Fruit fly (Drosophila melanogaster) whole organism, embryonic: ENCODE measurements around the gene CG16749.

Source experiments
- CG11504 ChIP-seq: fragments of 200-800 bp; sonication (Bioruptor generic); optimal IDR thresholded peaks from 3 replicates; lab custom pipeline; 2019; ENCODE audit warnings: missing biosample characterization, mild to moderate bottlenecking, missing genetic modification characterization, moderate library complexity
- CG3281 ChIP-seq: fragments of 200-800 bp; sonication (Bioruptor generic); optimal IDR thresholded peaks from 3 replicates; lab custom pipeline; 2017; ENCODE audit warnings: missing biosample characterization, mild to moderate bottlenecking, missing genetic modification characterization
- mld ChIP-seq: fragments of 200-800 bp; sonication (Bioruptor generic); IDR thresholded peaks from 3 replicates; pipeline ENCODE4 v1.3.6; 2022; ENCODE audit warnings: missing biosample characterization, missing genetic modification characterization; ENCODE audit not compliant: partially characterized antibody
- pho ChIP-seq: fragments of 200-800 bp; sonication (Bioruptor generic); optimal IDR thresholded peaks from 2 replicates; lab custom pipeline; 2016; ENCODE audit warnings: missing biosample characterization, missing genetic modification characterization
- scrt ChIP-seq: fragments of 200-800 bp; sonication (Bioruptor generic); optimal IDR thresholded peaks from 2 replicates; lab custom pipeline; 2018; ENCODE audit warnings: missing biosample characterization, mild to moderate bottlenecking, missing genetic modification characterization, moderate library complexity

- TF ChIP-seq pho (GFP tag; lab: Kevin White, UChicago) = no peak
- TF ChIP-seq CG11504 (tag; lab: Kevin White, UChicago) = no peak
- no peak for TF ChIP-seq scrt (GFP tag; lab: Kevin White, UChicago)
- TF ChIP-seq mld (GFP tag; lab: Robert Waterston, UW) = no peak
- no peak for TF ChIP-seq CG3281
These were observed 1.5 kb downstream of the CG16749 start, which contains the start of gene CG12951 for dm6 chr3R:9330231-9330630.
